Fruit fly (Drosophila melanogaster) whole organism, wandering third instar larva: ENCODE results near the gene CG43098.

ENCODE experiments used
- Abd-B ChIP-seq: fragments of >200 bp; optimal IDR thresholded peaks from 2 replicates; lab custom pipeline; 2017; ENCODE audit warnings: missing biosample characterization, missing genetic modification characterization
- CG32264 ChIP-seq: fragments of 200-800 bp; sonication (Bioruptor generic); optimal IDR thresholded peaks from 2 replicates; lab custom pipeline; 2016; ENCODE audit warnings: missing biosample characterization, missing genetic modification characterization
- CG9705 ChIP-seq: fragments of 200-800 bp; sonication (Bioruptor generic); optimal IDR thresholded peaks from 2 replicates; lab custom pipeline; 2018; ENCODE audit warnings: missing biosample characterization, mild to moderate bottlenecking, missing genetic modification characterization
- HLH106 ChIP-seq: fragments of 200-800 bp; optimal IDR thresholded peaks from 3 replicates; lab custom pipeline; 2019; ENCODE audit warnings: missing biosample characterization, mild to moderate bottlenecking, missing genetic modification characterization, moderate library complexity
- Hr78 ChIP-seq: fragments of >200 bp; optimal IDR thresholded peaks from 2 replicates; lab custom pipeline; 2017; ENCODE audit warnings: missing biosample characterization, missing genetic modification characterization
- Hr83 ChIP-seq: fragments of 200-300 bp; sonication (Bioruptor generic); optimal IDR thresholded peaks from 2 replicates; lab custom pipeline; 2016; ENCODE audit warnings: missing biosample characterization, mild to moderate bottlenecking, missing genetic modification characterization, moderate library complexity; ENCODE audit not compliant: poor library complexity, severe bottlenecking
- Rel ChIP-seq, 2 experiments: fragments of 200-800 bp; sonication (Bioruptor generic) in 1 of 2; optimal IDR thresholded peaks; 2 replicates in 1 of 2; 3 replicates in 1 of 2; lab custom pipeline; 2016 to 2019; ENCODE audit warnings: mild to moderate bottlenecking in 2 of 2, missing biosample characterization in 2 of 2, missing genetic modification characterization in 2 of 2, moderate library complexity in 1 of 2
- Sp1 ChIP-seq: fragments of 200-800 bp; sonication (Bioruptor generic); optimal IDR thresholded peaks from 3 replicates; lab custom pipeline; 2019; ENCODE audit warnings: missing biosample characterization, mild to moderate bottlenecking, missing genetic modification characterization, moderate library complexity
- Vsx2 ChIP-seq: fragments of 200-300, 225-300 bp; sonication (Bioruptor generic); optimal IDR thresholded peaks from 2 replicates; lab custom pipeline; 2018; ENCODE audit warnings: missing biosample characterization, missing genetic modification characterization; ENCODE audit not compliant: partially characterized antibody
- br ChIP-seq: fragments of 200-800 bp; sonication (Bioruptor generic); optimal IDR thresholded peaks from 2 replicates; lab custom pipeline; 2016; ENCODE audit warnings: missing biosample characterization, missing genetic modification characterization
- lola ChIP-seq: fragments of >200 bp; optimal IDR thresholded peaks from 2 replicates; lab custom pipeline; 2017; ENCODE audit warnings: missing biosample characterization, missing genetic modification characterization
- pan ChIP-seq: fragments of >200 bp; optimal IDR thresholded peaks from 2 replicates; lab custom pipeline; 2017
- psq ChIP-seq: fragments of 200-800 bp; sonication (Bioruptor generic); optimal IDR thresholded peaks from 3 replicates; lab custom pipeline; 2017; ENCODE audit warnings: missing biosample characterization, mild to moderate bottlenecking, missing genetic modification characterization, moderate library complexity
- usp ChIP-seq: fragments of >200 bp; optimal IDR thresholded peaks from 2 replicates; lab custom pipeline; 2017; ENCODE audit warnings: missing biosample characterization, missing genetic modification characterization

dm6 chr3L:3634107-3634737 is 24.6 kb upstream of the CG43098 start:
- no peak for TF ChIP-seq Abd-B
- TF ChIP-seq pan (lab: Kevin White, UChicago) = no peak
- peak; percentile 52 for TF ChIP-seq Sp1 (GFP tag; lab: Kevin White, UChicago)
- TF ChIP-seq Hr83 = no peak
- no peak for TF ChIP-seq br
- no peak for TF ChIP-seq CG9705 (GFP tag; lab: Kevin White, UChicago)
- peak; percentile 23 for TF ChIP-seq psq (GFP tag; lab: Kevin White, UChicago)
- TF ChIP-seq Hr78 = no peak
- TF ChIP-seq usp (GFP tag; lab: Kevin White, UChicago) = no peak
- TF ChIP-seq lola (GFP tag; lab: Kevin White, UChicago) = no peak
- no peak for TF ChIP-seq CG32264
- no peak for TF ChIP-seq Rel (GFP tag; optimal IDR thresholded peaks at IDR 0.05; lab: Kevin White, UChicago)
- no peak for TF ChIP-seq Rel (tag; optimal IDR thresholded peaks at IDR 0.05; lab: Kevin White, UChicago)
- TF ChIP-seq HLH106 (tag; lab: Kevin White, UChicago) = peak; percentile 59
- TF ChIP-seq Vsx2 = no peak
